Worm (Caenorhabditis elegans) whole organism, L4 larva: Measurements from ENCODE around the gene F46B3.14.

Experiments
- D1046.2 ChIP-seq: fragments of 200-800 bp; sonication (Bioruptor generic); IDR thresholded peaks from 2 replicates; pipeline ENCODE4 v1.3.6; 2022; ENCODE audit warnings: missing genetic modification characterization, missing compliant biosample characterization
- F44E2.7 ChIP-seq: fragments of 200-800 bp; sonication (Bioruptor generic); IDR thresholded peaks from 2 replicates; pipeline ENCODE4 v2.1.2; 2022; ENCODE audit warnings: missing genetic modification characterization, missing compliant biosample characterization
- F49E8.2 ChIP-seq: sonication (generic microtip); optimal IDR thresholded peaks from 2 replicates; lab custom pipeline; 2016; ENCODE audit warnings: missing compliant biosample characterization, mild to moderate bottlenecking, missing genetic modification characterization, borderline replicate concordance
- Y48G9A.11 ChIP-seq: fragments of 200-800 bp; sonication (Bioruptor generic); IDR thresholded peaks from 2 replicates; pipeline ENCODE4 v1.3.6; 2022; ENCODE audit warnings: missing genetic modification reagents, missing genetic modification characterization, missing compliant biosample characterization
- ZK546.5 ChIP-seq, 2 experiments: sonication (generic microtip); optimal IDR thresholded peaks; 2 replicates each; lab custom pipeline; 2017; ENCODE audit warnings: missing biosample characterization in 2 of 2, missing genetic modification characterization in 2 of 2
- attf-4 ChIP-seq: sonication (generic microtip); optimal IDR thresholded peaks from 3 replicates; lab custom pipeline; 2017; ENCODE audit warnings: missing biosample characterization, missing genetic modification characterization
- ceh-20 ChIP-seq: fragments of 200-800 bp; sonication (Bioruptor generic); IDR thresholded peaks from 2 replicates; pipeline ENCODE4 v1.3.6; 2022; ENCODE audit warnings: missing genetic modification reagents, missing genetic modification characterization, missing compliant biosample characterization
- ceh-28 ChIP-seq: fragments of 150-350 bp; optimal IDR thresholded peaks from 2 replicates; lab custom pipeline; 2014; ENCODE audit warnings: missing biosample characterization, missing genetic modification reagents, missing genetic modification characterization
- daf-12 ChIP-seq: fragments of 150-350 bp; optimal IDR thresholded peaks from 2 replicates; lab custom pipeline; 2014; ENCODE audit warnings: missing biosample characterization, missing genetic modification reagents, missing genetic modification characterization
- daf-19 ChIP-seq: fragments of 200-800 bp; sonication (Bioruptor generic); conservative IDR thresholded peaks from 2 replicates; pipeline ENCODE4 v1.3.6; 2022; ENCODE audit warnings: missing genetic modification characterization, missing compliant biosample characterization
- dmd-8 ChIP-seq: fragments of 200-800 bp; sonication (Bioruptor generic); IDR thresholded peaks from 2 replicates; pipeline ENCODE4 v1.3.6; 2022; ENCODE audit warnings: missing genetic modification characterization, missing compliant biosample characterization
- duxl-1 ChIP-seq: sonication (generic microtip); optimal IDR thresholded peaks from 2 replicates; lab custom pipeline; 2016; ENCODE audit warnings: mild to moderate bottlenecking, missing genetic modification characterization, moderate library complexity, missing compliant biosample characterization; ENCODE audit not compliant: poor library complexity
- egl-27 ChIP-seq: sonication (generic microtip); optimal IDR thresholded peaks from 3 replicates; lab custom pipeline; 2017; ENCODE audit warnings: missing biosample characterization, missing genetic modification reagents, missing genetic modification characterization
- fkh-10 ChIP-seq: fragments of 150-350 bp; optimal IDR thresholded peaks from 2 replicates; lab custom pipeline; 2014; ENCODE audit warnings: missing biosample characterization, missing genetic modification reagents, missing genetic modification characterization
- hlh-11 ChIP-seq: fragments of 200-800 bp; sonication (Bioruptor generic); optimal IDR thresholded peaks from 2 replicates; lab custom pipeline; 2018; ENCODE audit warnings: mild to moderate bottlenecking, missing genetic modification characterization, missing compliant biosample characterization
- lim-7 ChIP-seq: fragments of 200-800 bp; sonication (Bioruptor generic); IDR thresholded peaks from 2 replicates; pipeline ENCODE4 v1.3.6; 2022; ENCODE audit warnings: missing genetic modification characterization, missing compliant biosample characterization
- lin-29 ChIP-seq: fragments of 200-800 bp; sonication (Bioruptor generic); IDR thresholded peaks from 2 replicates; pipeline ENCODE4 v1.3.6; 2022; ENCODE audit warnings: missing genetic modification reagents, missing genetic modification characterization, missing compliant biosample characterization
- madf-5 ChIP-seq, 2 experiments: fragments of 200-800 bp; sonication (Bioruptor generic); IDR thresholded peaks; 2 replicates each; pipeline ENCODE4 v1.3.6; 2022; ENCODE audit warnings: missing compliant biosample characterization in 2 of 2, missing genetic modification characterization in 2 of 2
- mdt-29 ChIP-seq: fragments of 200-800 bp; sonication (Bioruptor generic); IDR thresholded peaks from 2 replicates; pipeline ENCODE4 v1.3.6; 2022; ENCODE audit warnings: missing genetic modification reagents, missing genetic modification characterization, missing compliant biosample characterization
- nhr-102 ChIP-seq: sonication (generic microtip); optimal IDR thresholded peaks from 2 replicates; lab custom pipeline; 2016; ENCODE audit warnings: mild to moderate bottlenecking, missing genetic modification characterization, moderate library complexity, missing compliant biosample characterization
- nhr-11 ChIP-seq: fragments of 150-350 bp; optimal IDR thresholded peaks from 2 replicates; lab custom pipeline; 2014; ENCODE audit warnings: missing biosample characterization, missing genetic modification characterization
- nhr-237 ChIP-seq: sonication (generic microtip); optimal IDR thresholded peaks from 2 replicates; lab custom pipeline; 2017; ENCODE audit warnings: missing biosample characterization, missing genetic modification characterization
- nhr-42 ChIP-seq: fragments of 200-800 bp; sonication (Bioruptor generic); IDR thresholded peaks from 2 replicates; pipeline ENCODE4 v1.3.6; 2022; ENCODE audit warnings: missing genetic modification characterization, missing compliant biosample characterization
- nhr-6 ChIP-seq: fragments of 150-350 bp; optimal IDR thresholded peaks from 2 replicates; lab custom pipeline; 2014; ENCODE audit warnings: missing biosample characterization, missing genetic modification characterization
- nhr-76 ChIP-seq: fragments of 150-350 bp; optimal IDR thresholded peaks from 2 replicates; lab custom pipeline; 2014; ENCODE audit warnings: missing biosample characterization, missing genetic modification characterization
- pqm-1 ChIP-seq: sonication (generic microtip); optimal IDR thresholded peaks from 2 replicates; lab custom pipeline; 2017; ENCODE audit warnings: missing biosample characterization, missing genetic modification characterization
- sdz-12 ChIP-seq: fragments of 200-800 bp; sonication (Bioruptor generic); optimal IDR thresholded peaks from 2 replicates; lab custom pipeline; 2018; ENCODE audit warnings: mild to moderate bottlenecking, missing genetic modification characterization, missing compliant biosample characterization
- set-16 ChIP-seq: fragments of 200-800 bp; sonication (Bioruptor generic); IDR thresholded peaks from 2 replicates; pipeline ENCODE4 v1.3.6; 2022; ENCODE audit warnings: missing genetic modification reagents, missing genetic modification characterization, missing compliant biosample characterization
- spr-3 ChIP-seq: fragments of 200-800 bp; sonication (Bioruptor generic); optimal IDR thresholded peaks from 2 replicates; lab custom pipeline; 2018; ENCODE audit warnings: mild to moderate bottlenecking, missing genetic modification characterization, missing compliant biosample characterization
- unc-130 ChIP-seq: sonication (generic microtip); optimal IDR thresholded peaks from 2 replicates; lab custom pipeline; 2016; ENCODE audit warnings: missing genetic modification reagents, missing genetic modification characterization, missing compliant biosample characterization
- unc-62 ChIP-seq, 3 experiments: fragments of 150-350 bp in 1 of 3; sonication (generic microtip); optimal IDR thresholded peaks in 2 of 3; peaks in 1 of 3; 1 replicate in 1 of 3; 2 replicates in 2 of 3; lab custom pipeline; 2014 to 2017; ENCODE audit warnings: missing biosample characterization in 3 of 3, missing genetic modification characterization in 3 of 3, missing genetic modification reagents in 3 of 3, missing genotype in 1 of 3
- zip-11 ChIP-seq: fragments of 200-800 bp; sonication (Bioruptor generic); IDR thresholded peaks from 2 replicates; pipeline ENCODE4 v1.3.6; 2022; ENCODE audit warnings: missing genetic modification characterization, missing compliant biosample characterization
- ztf-11 ChIP-seq: fragments of 150-350 bp; optimal IDR thresholded peaks from 2 replicates; lab custom pipeline; 2014; ENCODE audit warnings: missing biosample characterization, missing genetic modification characterization
- ztf-7 ChIP-seq: fragments of 150-350 bp; optimal IDR thresholded peaks from 2 replicates; lab custom pipeline; 2014; ENCODE audit warnings: missing biosample characterization, missing genetic modification characterization

Gene F46B3.14

ce11 chrV:20604606-20605155 is 26.5 kb downstream of the F46B3.14 start, which contains the start of gene ttr-57 (continued):
- TF ChIP-seq ZK546.5 (tag; optimal IDR thresholded peaks at IDR 0.05; lab: Kevin White, UChicago) (no peak), nhr-11 (tag; lab: Kevin White, UChicago) (no peak)

ce11 chrV:20603014-20603413 is 28.1 kb downstream of the F46B3.14 start, which contains the start of gene ttr-11:
TSS of gene ttr-11 (plus strand) at chrV:20603314.
- TF ChIP-seq fkh-10 (GFP tag; lab: Kevin White, UChicago) (no peak), unc-62 (GFP tag; optimal IDR thresholded peaks at IDR 0.05 in 1 of 2; lab: Kevin White, UChicago) (peak in 1 of 2 experiments; percentile 14), unc-62 (tag; optimal IDR thresholded peaks at IDR 0.05; lab: Kevin White, UChicago) (no peak)

ce11 chrV:20600704-20601103 is 30.5 kb downstream of the F46B3.14 start:
- TF ChIP-seq lin-29 (GFP tag; lab: Robert Waterston, UW) (no peak), set-16 (GFP tag; lab: Robert Waterston, UW) (peak; percentile 76; the same call in 1 of the 2 replicates), F44E2.7 (GFP tag; lab: Robert Waterston, UW) (0 out of 2 replicates have a peak, but pooled peaks have one; percentile 31)

ce11 chrV:20599795-20600194 is 31.4 kb downstream of the F46B3.14 start, which contains the start of gene col-163:
TSS of gene col-163 (plus strand) at chrV:20600095.
- TF ChIP-seq unc-130, result no peak
- TF ChIP-seq F44E2.7 (GFP tag; lab: Robert Waterston, UW), result no peak
- TF ChIP-seq egl-27 (tag; lab: Kevin White, UChicago), result no peak
- TF ChIP-seq mdt-29 (GFP tag; lab: Robert Waterston, UW), result no peak
- TF ChIP-seq lim-7 (GFP tag; lab: Robert Waterston, UW), result no peak
- TF ChIP-seq daf-12, result no peak
- no peak for TF ChIP-seq D1046.2 (GFP tag; lab: Robert Waterston, UW)
- no peak for TF ChIP-seq nhr-42 (GFP tag; lab: Robert Waterston, UW)
- no peak for TF ChIP-seq ztf-7 (tag; lab: Kevin White, UChicago)
- TF ChIP-seq ZK546.5 (tag; optimal IDR thresholded peaks at IDR 0.05; lab: Kevin White, UChicago), result no peak
- TF ChIP-seq sdz-12 (GFP tag; lab: Kevin White, UChicago), result no peak
- no peak for TF ChIP-seq spr-3 (GFP tag; lab: Kevin White, UChicago)
- TF ChIP-seq Y48G9A.11 (GFP tag; lab: Robert Waterston, UW), result no peak
- TF ChIP-seq, all 104 proteins: peak for 0

- TF ChIP-seq nhr-102 (tag; lab: Kevin White, UChicago) (no peak), ceh-20 (GFP tag; lab: Robert Waterston, UW) (no peak), hlh-11 (tag; lab: Kevin White, UChicago) (no peak), Y48G9A.11 (GFP tag; lab: Robert Waterston, UW) (no peak), ztf-11 (tag; lab: Kevin White, UChicago) (no peak), pqm-1 (tag; lab: Kevin White, UChicago) (no peak), set-16 (GFP tag; lab: Robert Waterston, UW) (no peak), nhr-76 (tag; lab: Kevin White, UChicago) (no peak), dmd-8 (GFP tag; lab: Robert Waterston, UW) (no peak), daf-19 (GFP tag; lab: Robert Waterston, UW) (no peak), madf-5 (GFP tag; IDR thresholded peaks at IDR 0.05; lab: Robert Waterston, UW) (no peak), nhr-237 (tag; lab: Kevin White, UChicago) (no peak), duxl-1 (tag; lab: Kevin White, UChicago) (no peak), zip-11 (GFP tag; lab: Robert Waterston, UW) (no peak), F49E8.2 (tag; lab: Kevin White, UChicago) (no peak), ceh-28 (tag; lab: Kevin White, UChicago) (no peak), lin-29 (GFP tag; lab: Robert Waterston, UW) (no peak), daf-12 (no peak), nhr-6 (tag; lab: Kevin White, UChicago) (no peak), attf-4 (no peak)
Observed at ce11 chrV:20597076-20597475, 34.1 kb downstream of the F46B3.14 start, which contains the start of gene F46B3.1. TSS of gene F46B3.1 (minus strand) at chrV:20597176.
